Worm (Caenorhabditis elegans): ENCODE measurements around the gene B0281.5.

Gene B0281.5

DNA sequence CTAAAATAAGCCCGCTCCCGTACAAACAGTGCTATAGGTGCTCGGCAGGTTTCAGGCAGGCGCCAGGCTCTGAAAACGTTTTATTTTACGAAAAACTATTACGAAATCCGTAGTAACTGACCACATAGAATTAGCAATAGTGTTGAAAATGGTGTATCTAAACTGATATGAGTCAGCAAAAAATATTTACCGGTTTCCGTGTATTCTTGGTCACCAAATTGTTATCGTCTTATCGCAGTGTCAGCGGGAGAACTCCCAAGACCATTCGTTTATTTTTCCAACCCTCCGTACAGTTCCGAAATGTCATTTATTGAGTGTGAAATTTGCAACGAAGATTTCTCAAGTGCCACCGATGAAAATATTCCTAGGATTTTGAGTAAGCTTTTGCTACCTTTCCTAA, 31.5 kb upstream of the B0281.5 start, which contains the start of gene F43C11.8:
TSS of gene F43C11.8 (plus strand) at position 301 of the 400 bp plus-strand sequence.
- TF ChIP-seq dmd-9 (GFP tag; IDR thresholded peaks at IDR 0.05) (no peak), daf-16 (GFP tag; optimal IDR thresholded peaks at IDR 0.05) (no peak), daf-16 (tag; optimal IDR thresholded peaks at IDR 0.05) (peak; percentile 11)

DNA sequence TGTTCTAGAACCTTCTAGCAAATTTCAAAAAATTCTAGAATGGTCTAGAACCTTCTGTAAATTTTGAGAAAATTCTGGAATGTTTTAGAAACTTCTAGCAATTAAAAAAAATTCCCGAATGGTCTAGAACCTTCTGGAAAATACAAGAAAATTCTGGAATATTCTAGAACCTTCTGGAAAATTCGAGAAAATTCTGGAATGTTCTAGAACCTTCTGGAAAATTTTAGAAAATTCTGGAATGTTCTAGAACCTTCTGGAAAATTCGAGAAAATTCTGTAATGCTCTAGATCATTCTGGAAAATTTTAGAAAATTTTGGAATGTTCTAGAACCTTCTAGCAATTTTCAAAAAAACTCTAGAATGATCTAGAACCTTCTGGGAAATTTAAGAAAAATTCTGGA, 29.7 kb upstream of the B0281.5 start:
- TF ChIP-seq F49E8.2 (tag; optimal IDR thresholded peaks at IDR 0.05; ENCODE audit: borderline replicate concordance) (no peak), mdt-29 (GFP tag; IDR thresholded peaks at IDR 0.05) (0 out of 2 replicates have a peak, but pooled peaks have one; percentile 28)

DNA sequence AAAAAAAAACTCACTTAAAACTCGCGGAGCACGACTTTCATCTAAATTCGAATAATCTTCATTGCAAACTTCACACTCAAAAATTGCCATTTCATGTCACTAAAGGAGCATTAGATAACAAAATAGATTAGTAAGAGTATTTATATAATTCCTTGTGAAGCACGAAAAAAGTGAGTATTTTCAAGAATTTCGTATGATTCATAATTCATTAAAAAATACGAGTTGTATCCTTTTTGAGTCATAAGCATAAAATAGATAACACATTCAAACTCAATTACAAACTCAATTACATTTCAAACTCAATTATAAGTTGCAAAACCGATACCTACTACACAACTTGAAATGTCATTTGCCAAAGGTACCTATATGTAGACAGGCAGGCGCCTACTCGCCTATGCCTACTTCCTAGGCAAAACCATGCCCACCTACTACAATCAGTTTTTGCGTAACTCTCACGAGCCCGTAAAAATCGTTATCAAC, 28.2 kb upstream of the B0281.5 start, which contains the start of the genes ZK1240.8 and ZK1240.1:
TSS of gene ZK1240.8 (minus strand) at position 101 of the 480 bp plus-strand sequence.
TSS of gene ZK1240.1 (plus strand) at position 430 of the 480 bp plus-strand sequence.
- no peak for TF ChIP-seq snpc-1.2 (GFP tag; IDR thresholded peaks at IDR 0.05)
- TF ChIP-seq lin-15B (tag; optimal IDR thresholded peaks at IDR 0.05), result no peak
- peak; percentile 3 for TF ChIP-seq nhr-28 (tag; optimal IDR thresholded peaks at IDR 0.05)
- TF ChIP-seq unc-130 (GFP tag; optimal IDR thresholded peaks at IDR 0.05), result no peak
- no peak for TF ChIP-seq zfp-3 (GFP tag; conservative IDR thresholded peaks at IDR 0.05)
- TF ChIP-seq unc-62 (GFP tag; optimal IDR thresholded peaks at IDR 0.05 in 1 of 2), result peak in 1 of 2 experiments; percentile 86
- TF ChIP-seq unc-62 (tag; optimal IDR thresholded peaks at IDR 0.05), result no peak
- TF ChIP-seq ceh-82 (tag; optimal IDR thresholded peaks at IDR 0.05), result no peak
- no peak for TF ChIP-seq skn-1 (tag; optimal IDR thresholded peaks at IDR 0.05)
- no peak for TF ChIP-seq unc-39 (tag; optimal IDR thresholded peaks at IDR 0.05)

DNA sequence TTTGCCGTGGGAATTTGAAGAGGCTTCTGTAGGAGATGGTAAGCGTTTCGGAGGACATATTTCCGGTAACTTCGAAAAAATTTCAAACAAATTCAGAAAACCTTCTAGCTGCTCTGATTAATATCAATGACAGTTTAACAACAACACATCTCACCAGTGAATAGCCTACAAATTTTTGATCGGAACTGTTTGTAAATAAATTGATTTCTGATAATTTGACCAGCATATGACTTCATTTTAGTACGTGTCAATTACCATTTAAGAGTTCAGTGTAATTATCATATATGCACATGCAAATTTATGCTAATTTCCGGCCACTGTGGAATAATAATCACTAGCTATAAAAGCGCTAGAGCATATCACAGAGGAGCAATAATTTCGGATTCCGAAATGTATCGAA, 24.2 kb upstream of the B0281.5 start, which contains the start of gene ZK1240.11:
TSS of gene ZK1240.11 (plus strand) at position 301 of the 400 bp plus-strand sequence.
- TF ChIP-seq zfp-3 (GFP tag; conservative IDR thresholded peaks at IDR 0.05) (no peak), F44E2.7 (GFP tag; IDR thresholded peaks at IDR 0.05) (no peak), hif-1 (tag; optimal IDR thresholded peaks at IDR 0.05) (no peak), ces-1 (GFP tag; optimal IDR thresholded peaks at IDR 0.05) (no peak), lin-15B (tag; optimal IDR thresholded peaks at IDR 0.05) (no peak), R02D3.7 (tag; optimal IDR thresholded peaks at IDR 0.05) (no peak), F10B5.3 (tag; optimal IDR thresholded peaks at IDR 0.05) (no peak), ZK337.2 (GFP tag; IDR thresholded peaks at IDR 0.05) (no peak), zfp-2 (tag; optimal IDR thresholded peaks at IDR 0.05) (no peak), pqm-1 (tag; optimal IDR thresholded peaks at IDR 0.05) (no peak), mxl-3 (GFP tag; optimal IDR thresholded peaks at IDR 0.05) (no peak), jun-1 (tag; optimal IDR thresholded peaks at IDR 0.05) (no peak), nhr-76 (tag; optimal IDR thresholded peaks at IDR 0.05) (no peak), Y48G9A.11 (GFP tag; IDR thresholded peaks at IDR 0.05) (no peak), egl-43 (GFP tag; IDR thresholded peaks at IDR 0.05) (no peak), attf-4 (tag; optimal IDR thresholded peaks at IDR 0.05) (no peak)

DNA sequence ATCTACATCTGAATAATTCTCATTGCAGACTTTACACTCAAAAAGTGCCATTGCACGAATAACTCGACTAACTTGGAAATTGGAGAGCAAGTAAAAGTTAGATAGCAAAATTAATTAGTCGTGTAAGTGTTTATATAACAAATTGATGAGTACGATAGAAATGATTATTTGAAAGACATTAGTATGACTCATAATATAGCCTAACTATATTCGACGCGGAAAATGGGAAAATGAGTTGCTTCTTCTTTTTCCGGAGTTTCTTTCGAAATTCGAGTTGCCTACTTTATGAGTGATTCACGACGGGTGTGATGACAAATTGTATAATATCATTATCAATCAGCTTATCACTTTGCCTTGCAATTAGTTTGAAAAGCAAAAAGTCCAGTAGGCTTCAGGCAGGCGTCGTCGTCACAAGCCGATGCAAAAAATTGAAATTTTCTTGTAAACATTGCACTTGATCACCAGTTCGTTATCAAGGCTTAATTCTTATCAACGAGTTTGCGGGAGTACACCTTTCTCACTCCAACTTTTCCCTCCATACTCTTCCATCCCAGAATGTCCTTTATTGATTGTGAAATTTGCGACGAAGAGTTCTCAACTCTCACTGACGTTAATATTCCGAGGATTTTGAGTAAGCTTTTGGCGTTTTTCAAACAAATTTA, 22.2 kb upstream of the B0281.5 start, which contains the start of the genes ZK1240.6 and ZK1240.2:
TSS of gene ZK1240.6 (minus strand) at position 51 of the 662 bp plus-strand sequence.
TSS of gene ZK1240.2 (plus strand) at position 520 of the 662 bp plus-strand sequence.
- no peak for TF ChIP-seq php-3 (GFP tag; IDR thresholded peaks at IDR 0.05)
- no peak for TF ChIP-seq mxl-2 (GFP tag; conservative IDR thresholded peaks at IDR 0.05)
- no peak for TF ChIP-seq gei-8 (GFP tag; optimal IDR thresholded peaks at IDR 0.05)
- no peak for TF ChIP-seq snpc-4 (tag; optimal IDR thresholded peaks at IDR 0.05)
- no peak for TF ChIP-seq duxl-1 (tag; optimal IDR thresholded peaks at IDR 0.05; ENCODE audit: poor library complexity)
- TF ChIP-seq daf-8 (GFP tag; IDR thresholded peaks at IDR 0.05), result no peak
- no peak for TF ChIP-seq ztf-11 (tag; optimal IDR thresholded peaks at IDR 0.05)
- TF ChIP-seq Y75B8A.6 (GFP tag; IDR thresholded peaks at IDR 0.05), result no peak
- no peak for TF ChIP-seq nhr-48 (tag; optimal IDR thresholded peaks at IDR 0.05)
- peak; percentile 29 for TF ChIP-seq hlh-30 (tag; optimal IDR thresholded peaks at IDR 0.05; ENCODE audit: insufficient read depth)
- no peak for TF ChIP-seq ceh-62 (tag; optimal IDR thresholded peaks at IDR 0.05)
- no peak for TF ChIP-seq F49E8.2 (tag; optimal IDR thresholded peaks at IDR 0.05; ENCODE audit: borderline replicate concordance)
- TF ChIP-seq F10B5.3 (tag; optimal IDR thresholded peaks at IDR 0.05), result no peak
- TF ChIP-seq dve-1 (tag; optimal IDR thresholded peaks at IDR 0.05; ENCODE audit: insufficient read depth), result peak; percentile 51
- no peak for TF ChIP-seq spr-1 (tag; optimal IDR thresholded peaks at IDR 0.05)
- TF ChIP-seq zip-2 (tag; optimal IDR thresholded peaks at IDR 0.05), result no peak
- TF ChIP-seq nhr-111 (GFP tag; optimal IDR thresholded peaks at IDR 0.05), result no peak
- no peak for TF ChIP-seq mdt-29 (GFP tag; IDR thresholded peaks at IDR 0.05)

Measured in whole organism, L4 larva.